Worm (Caenorhabditis elegans): Measurements from ENCODE around the gene F57F4.1.

Gene F57F4.1

ce11 chrV:6358709-6359108 is 31.6 kb upstream of the F57F4.1 start:
- no peak for TF ChIP-seq ets-7 (tag; optimal IDR thresholded peaks at IDR 0.05)
- no peak for TF ChIP-seq tra-4 (tag; optimal IDR thresholded peaks at IDR 0.05)
- no peak for TF ChIP-seq ama-1 (optimal IDR thresholded peaks at IDR 0.05)
- no peak for TF ChIP-seq hnd-1 (tag; optimal IDR thresholded peaks at IDR 0.05)
- TF ChIP-seq tbx-37 (GFP tag; conservative IDR thresholded peaks at IDR 0.05), result no peak
- no peak for TF ChIP-seq tbx-11 (GFP tag; IDR thresholded peaks at IDR 0.05)
- TF ChIP-seq aly-1 (tag; optimal IDR thresholded peaks at IDR 0.05), result no peak
- TF ChIP-seq F13C5.2 (tag; optimal IDR thresholded peaks at IDR 0.05), result no peak
- no peak for TF ChIP-seq B0310.2 (tag; optimal IDR thresholded peaks at IDR 0.05)
- TF ChIP-seq ceh-13 (GFP tag; optimal IDR thresholded peaks at IDR 0.05), result no peak
- no peak for TF ChIP-seq pes-1 (GFP tag; IDR thresholded peaks at IDR 0.05)
- no peak for TF ChIP-seq ceh-36 (tag; optimal IDR thresholded peaks at IDR 0.05)
- no peak for TF ChIP-seq scrt-1 (GFP tag; IDR thresholded peaks at IDR 0.05)
- TF ChIP-seq sea-1 (GFP tag; conservative IDR thresholded peaks at IDR 0.05), result no peak
- no peak for TF ChIP-seq hmg-4 (GFP tag; optimal IDR thresholded peaks at IDR 0.05)
- TF ChIP-seq hmbx-1 (tag; optimal IDR thresholded peaks at IDR 0.05), result no peak
- no peak for TF ChIP-seq flt-1 (GFP tag; IDR thresholded peaks at IDR 0.05)

- no peak for TF ChIP-seq hmg-4 (GFP tag; optimal IDR thresholded peaks at IDR 0.05)
- TF ChIP-seq ceh-36 (tag; optimal IDR thresholded peaks at IDR 0.05), result no peak
- no peak for TF ChIP-seq flt-1 (GFP tag; IDR thresholded peaks at IDR 0.05)
These were observed 30.7 kb upstream of the F57F4.1 start for ce11 chrV:6359522-6359921.

ce11 chrV:6361688-6362087 is 28.6 kb upstream of the F57F4.1 start:
- TF ChIP-seq ceh-36 (tag; optimal IDR thresholded peaks at IDR 0.05) (no peak), F13C5.2 (tag; optimal IDR thresholded peaks at IDR 0.05) (no peak), ama-1 (optimal IDR thresholded peaks at IDR 0.05) (no peak), tbx-11 (GFP tag; IDR thresholded peaks at IDR 0.05) (no peak), ceh-13 (GFP tag; optimal IDR thresholded peaks at IDR 0.05) (no peak), ets-7 (tag; optimal IDR thresholded peaks at IDR 0.05) (no peak), flt-1 (GFP tag; IDR thresholded peaks at IDR 0.05) (no peak), hmbx-1 (tag; optimal IDR thresholded peaks at IDR 0.05) (no peak), hnd-1 (tag; optimal IDR thresholded peaks at IDR 0.05) (no peak), sea-1 (GFP tag; conservative IDR thresholded peaks at IDR 0.05) (no peak), pes-1 (GFP tag; IDR thresholded peaks at IDR 0.05) (no peak), hmg-4 (GFP tag; optimal IDR thresholded peaks at IDR 0.05) (no peak), scrt-1 (GFP tag; IDR thresholded peaks at IDR 0.05) (no peak), aly-1 (tag; optimal IDR thresholded peaks at IDR 0.05) (no peak), B0310.2 (tag; optimal IDR thresholded peaks at IDR 0.05) (no peak), tbx-37 (GFP tag; conservative IDR thresholded peaks at IDR 0.05) (no peak), tra-4 (tag; optimal IDR thresholded peaks at IDR 0.05) (no peak)

- TF ChIP-seq F13C5.2 (tag; optimal IDR thresholded peaks at IDR 0.05), result no peak
- no peak for TF ChIP-seq aly-1 (tag; optimal IDR thresholded peaks at IDR 0.05)
- no peak for TF ChIP-seq tbx-37 (GFP tag; conservative IDR thresholded peaks at IDR 0.05)
- no peak for TF ChIP-seq tra-4 (tag; optimal IDR thresholded peaks at IDR 0.05)
These were observed 25.5 kb upstream of the F57F4.1 start for ce11 chrV:6364806-6365205.

ce11 chrV:6365597-6365996 is 24.7 kb upstream of the F57F4.1 start, which contains the start of gene cest-33:
Gene cest-33 (minus strand): TSS chrV:6365671.
- TF ChIP-seq F13C5.2 (tag; optimal IDR thresholded peaks at IDR 0.05) (no peak), sea-1 (GFP tag; conservative IDR thresholded peaks at IDR 0.05) (no peak), hnd-1 (tag; optimal IDR thresholded peaks at IDR 0.05) (no peak), B0310.2 (tag; optimal IDR thresholded peaks at IDR 0.05) (no peak), scrt-1 (GFP tag; IDR thresholded peaks at IDR 0.05) (no peak), flt-1 (GFP tag; IDR thresholded peaks at IDR 0.05) (no peak), tbx-11 (GFP tag; IDR thresholded peaks at IDR 0.05) (no peak), aly-1 (tag; optimal IDR thresholded peaks at IDR 0.05) (no peak), tbx-37 (GFP tag; conservative IDR thresholded peaks at IDR 0.05) (no peak), ama-1 (optimal IDR thresholded peaks at IDR 0.05) (no peak), ets-7 (tag; optimal IDR thresholded peaks at IDR 0.05) (no peak), ceh-36 (tag; optimal IDR thresholded peaks at IDR 0.05) (no peak), hmg-4 (GFP tag; optimal IDR thresholded peaks at IDR 0.05) (no peak), tra-4 (tag; optimal IDR thresholded peaks at IDR 0.05) (no peak)

- TF ChIP-seq hnd-1 (tag; optimal IDR thresholded peaks at IDR 0.05) (no peak), tbx-11 (GFP tag; IDR thresholded peaks at IDR 0.05) (no peak), hmg-4 (GFP tag; optimal IDR thresholded peaks at IDR 0.05) (no peak), aly-1 (tag; optimal IDR thresholded peaks at IDR 0.05) (no peak), flt-1 (GFP tag; IDR thresholded peaks at IDR 0.05) (no peak), hmbx-1 (tag; optimal IDR thresholded peaks at IDR 0.05) (no peak), ama-1 (optimal IDR thresholded peaks at IDR 0.05) (no peak), ceh-36 (tag; optimal IDR thresholded peaks at IDR 0.05) (no peak), ceh-13 (GFP tag; optimal IDR thresholded peaks at IDR 0.05) (no peak), tra-4 (tag; optimal IDR thresholded peaks at IDR 0.05) (no peak), sea-1 (GFP tag; conservative IDR thresholded peaks at IDR 0.05) (no peak)
These were observed 21.8 kb upstream of the F57F4.1 start for ce11 chrV:6368494-6368893.

- no peak for TF ChIP-seq scrt-1 (GFP tag; IDR thresholded peaks at IDR 0.05)
These were observed 15.4 kb upstream of the F57F4.1 start, which contains the start of gene F13H6.5 for ce11 chrV:6374844-6375243. Gene F13H6.5 (minus strand): TSS chrV:6374944.

- no peak for TF ChIP-seq tbx-11 (GFP tag; IDR thresholded peaks at IDR 0.05)
- TF ChIP-seq flt-1 (GFP tag; IDR thresholded peaks at IDR 0.05), result no peak
- TF ChIP-seq sea-1 (GFP tag; conservative IDR thresholded peaks at IDR 0.05), result no peak
- TF ChIP-seq F13C5.2 (tag; optimal IDR thresholded peaks at IDR 0.05), result no peak
- TF ChIP-seq hnd-1 (tag; optimal IDR thresholded peaks at IDR 0.05), result no peak
- no peak for TF ChIP-seq tbx-37 (GFP tag; conservative IDR thresholded peaks at IDR 0.05)
- TF ChIP-seq ceh-36 (tag; optimal IDR thresholded peaks at IDR 0.05), result no peak
- no peak for TF ChIP-seq hmg-4 (GFP tag; optimal IDR thresholded peaks at IDR 0.05)
- TF ChIP-seq tra-4 (tag; optimal IDR thresholded peaks at IDR 0.05), result no peak
- TF ChIP-seq B0310.2 (tag; optimal IDR thresholded peaks at IDR 0.05), result no peak
- TF ChIP-seq aly-1 (tag; optimal IDR thresholded peaks at IDR 0.05), result no peak
- TF ChIP-seq hmbx-1 (tag; optimal IDR thresholded peaks at IDR 0.05), result no peak
- TF ChIP-seq pes-1 (GFP tag; IDR thresholded peaks at IDR 0.05), result no peak
- no peak for TF ChIP-seq ama-1 (optimal IDR thresholded peaks at IDR 0.05)
- no peak for TF ChIP-seq ets-7 (tag; optimal IDR thresholded peaks at IDR 0.05)
These were observed 4.5 kb upstream of the F57F4.1 start for ce11 chrV:6385677-6386276.
